In genomic region chrIII:6798906-6799305, ce11 we compare ENCODE assay signal across 4 worm cellular contexts.
A peak's percentile ranks its signal among the peaks of the same experiment; 100 is the strongest.
TF ChIP-seq lines count a peak whose summit lies in the region.

No protein-coding gene starts in this region.

TF ChIP-seq in whole organism, L1 larva, 84 proteins besides CTCF, POLR2A, EP300 and RAD21:
- TF ChIP-seq lin-14 (GFP tag; optimal IDR thresholded peaks at IDR 0.05; lab: Kevin White, UChicago) (peak; percentile 39), lsy-2 (tag; optimal IDR thresholded peaks at IDR 0.05; lab: Kevin White, UChicago) (peak in 1 of 2 experiments; percentile 4), xbp-1 (tag; optimal IDR thresholded peaks at IDR 0.05; lab: Kevin White, UChicago) (no peak), grh-1 (GFP tag; IDR thresholded peaks at IDR 0.05; lab: Robert Waterston, UW) (0 out of 2 replicates have a peak, but pooled peaks have one; percentile 14), F16B12.6 (tag; optimal IDR thresholded peaks at IDR 0.05; lab: Kevin White, UChicago) (no peak)
TF ChIP-seq in whole organism, L1 larva: peak in this region for 3.

TF ChIP-seq in whole organism, L2 larva, 48 proteins besides CTCF, POLR2A, EP300 and RAD21:
- TF ChIP-seq lin-11 (tag; optimal IDR thresholded peaks at IDR 0.05; lab: Kevin White, UChicago) (no peak), sma-3 (GFP tag; optimal IDR thresholded peaks at IDR 0.05; lab: Kevin White, UChicago) (peak; percentile 45), zag-1 (tag; optimal IDR thresholded peaks at IDR 0.05; lab: Kevin White, UChicago) (no peak), peb-1 (tag; optimal IDR thresholded peaks at IDR 0.05; lab: Kevin White, UChicago) (no peak), blmp-1 (tag; optimal IDR thresholded peaks at IDR 0.05; lab: Kevin White, UChicago; ENCODE audit: insufficient read depth) (peak; percentile 65), sem-4 (tag; optimal IDR thresholded peaks at IDR 0.05; lab: Kevin White, UChicago) (no peak), fos-1 (tag; optimal IDR thresholded peaks at IDR 0.05; lab: Kevin White, UChicago) (peak; percentile 9), crh-2 (tag; optimal IDR thresholded peaks at IDR 0.05; lab: Kevin White, UChicago) (no peak), nhr-129 (tag; optimal IDR thresholded peaks at IDR 0.05; lab: Kevin White, UChicago) (no peak), nhr-10 (tag; optimal IDR thresholded peaks at IDR 0.05; lab: Kevin White, UChicago) (no peak), alr-1 (tag; optimal IDR thresholded peaks at IDR 0.05; lab: Kevin White, UChicago) (no peak), sma-9 (GFP tag; optimal IDR thresholded peaks at IDR 0.05; lab: Kevin White, UChicago) (peak; percentile 23), sma-9 (tag; optimal IDR thresholded peaks at IDR 0.05; lab: Kevin White, UChicago) (no peak), nhr-25 (tag; optimal IDR thresholded peaks at IDR 0.05; lab: Kevin White, UChicago) (peak; percentile 67), nhr-77 (tag; optimal IDR thresholded peaks at IDR 0.05; lab: Kevin White, UChicago) (no peak), Y55F3AM.14 (GFP tag; optimal IDR thresholded peaks at IDR 0.05; lab: Kevin White, UChicago) (no peak), ceh-16 (tag; optimal IDR thresholded peaks at IDR 0.05; lab: Kevin White, UChicago) (no peak), nhr-21 (tag; optimal IDR thresholded peaks at IDR 0.05; lab: Kevin White, UChicago) (peak; percentile 11), nhr-237 (tag; optimal IDR thresholded peaks at IDR 0.05; lab: Kevin White, UChicago) (no peak), lsy-2 (tag; optimal IDR thresholded peaks at IDR 0.05; lab: Kevin White, UChicago) (peak in 1 of 2 experiments; percentile 18), ama-1 (optimal IDR thresholded peaks at IDR 0.05; lab: Kevin White, UChicago) (no peak), ztf-11 (tag; optimal IDR thresholded peaks at IDR 0.05; lab: Kevin White, UChicago) (no peak)

TF ChIP-seq in whole organism, L3 larva, 47 proteins besides CTCF, POLR2A, EP300 and RAD21:
- TF ChIP-seq snpc-4 (tag; optimal IDR thresholded peaks at IDR 0.05; lab: Kevin White, UChicago), result no peak
- peak; percentile 82 for TF ChIP-seq nhr-25 (tag; optimal IDR thresholded peaks at IDR 0.05; lab: Kevin White, UChicago)
- TF ChIP-seq fkh-2 (tag; optimal IDR thresholded peaks at IDR 0.05; lab: Kevin White, UChicago), result no peak
- no peak for TF ChIP-seq daf-12 (tag; optimal IDR thresholded peaks at IDR 0.05; lab: Kevin White, UChicago)
- no peak for TF ChIP-seq ceh-16 (tag; optimal IDR thresholded peaks at IDR 0.05; lab: Kevin White, UChicago)
- TF ChIP-seq mdl-1 (tag; optimal IDR thresholded peaks at IDR 0.05; lab: Kevin White, UChicago), result no peak
- TF ChIP-seq nhr-43 (tag; optimal IDR thresholded peaks at IDR 0.05; lab: Kevin White, UChicago; ENCODE audit: poor library complexity, severe bottlenecking), result no peak
- TF ChIP-seq R02D3.7 (tag; optimal IDR thresholded peaks at IDR 0.05; lab: Kevin White, UChicago), result no peak
- no peak for TF ChIP-seq elt-1 (tag; optimal IDR thresholded peaks at IDR 0.05; lab: Kevin White, UChicago)
- no peak for TF ChIP-seq ztf-4 (tag; optimal IDR thresholded peaks at IDR 0.05; lab: Kevin White, UChicago)
- no peak for TF ChIP-seq ceh-82 (tag; optimal IDR thresholded peaks at IDR 0.05; lab: Kevin White, UChicago)
- no peak for TF ChIP-seq egl-5 (tag; optimal IDR thresholded peaks at IDR 0.05; lab: Kevin White, UChicago)
- TF ChIP-seq elt-2 (tag; optimal IDR thresholded peaks at IDR 0.05; lab: Kevin White, UChicago), result no peak
- no peak for TF ChIP-seq ZK546.5 (tag; optimal IDR thresholded peaks at IDR 0.05; lab: Kevin White, UChicago)
- TF ChIP-seq lsy-12 (tag; optimal IDR thresholded peaks at IDR 0.05; lab: Kevin White, UChicago), result no peak
- TF ChIP-seq nhr-23 (tag; optimal IDR thresholded peaks at IDR 0.05; lab: Kevin White, UChicago), result peak; percentile 87

TF ChIP-seq in whole organism, L4 larva, 104 proteins besides CTCF, POLR2A, EP300 and RAD21:
- TF ChIP-seq lin-29 (GFP tag; IDR thresholded peaks at IDR 0.05; lab: Robert Waterston, UW) (no peak), nhr-6 (tag; optimal IDR thresholded peaks at IDR 0.05; lab: Kevin White, UChicago) (no peak), aha-1 (tag; lab: Kevin White, UChicago) (peak; percentile 34), duxl-1 (tag; optimal IDR thresholded peaks at IDR 0.05; lab: Kevin White, UChicago; ENCODE audit: poor library complexity) (no peak), lin-13 (GFP tag; optimal IDR thresholded peaks at IDR 0.05; lab: Kevin White, UChicago) (no peak), unc-130 (GFP tag; optimal IDR thresholded peaks at IDR 0.05; lab: Kevin White, UChicago) (no peak), nhr-41 (GFP tag; IDR thresholded peaks at IDR 0.05; lab: Robert Waterston, UW) (no peak), zag-1 (tag; optimal IDR thresholded peaks at IDR 0.05; lab: Kevin White, UChicago) (no peak), dmd-6 (GFP tag; IDR thresholded peaks at IDR 0.05; lab: Robert Waterston, UW) (no peak), nhr-28 (tag; optimal IDR thresholded peaks at IDR 0.05; lab: Kevin White, UChicago) (peak; percentile 29)

Comparison
In these comparisons a context has a peak if more than half of its experiments do, and no peak if none do; other contexts are left out.
1. Of the 29 proteins assayed by ChIP-seq in both whole organism, L4 larva and whole organism, L1 larva: peak only in whole organism, L4 larva: aha-1 and nhr-28; only in whole organism, L1 larva: none; in both: none; in neither: 26; mixed calls (peak in some experiments, not most) for 1.